Worm (Caenorhabditis elegans): ENCODE data around the gene fbxa-15.

ce11 chrIII:1293135-1293534 lies 28.3 kb downstream of the fbxa-15 start, which contains the start of gene fbxa-36:
- TF ChIP-seq ZK546.5 (tag; optimal IDR thresholded peaks at IDR 0.05): no peak
- no peak for TF ChIP-seq ama-1 (optimal IDR thresholded peaks at IDR 0.05)
- no peak for TF ChIP-seq F44E2.7 (GFP tag; IDR thresholded peaks at IDR 0.05)

Measured in whole organism, L4 larva.